Worm (Caenorhabditis elegans) whole organism, L4 larva: Measurements from ENCODE around the gene T28A8.5.

ENCODE experiments used
- ceh-62 ChIP-seq: sonication (generic microtip); optimal IDR thresholded peaks from 2 replicates; lab custom pipeline; 2017; ENCODE audit warnings: missing biosample characterization, missing genetic modification characterization
- lin-38 ChIP-seq: fragments of 200-800 bp; sonication (Bioruptor generic); IDR thresholded peaks from 2 replicates; pipeline ENCODE4 v1.3.6; 2022; ENCODE audit warnings: missing genetic modification reagents, missing genetic modification characterization, missing compliant biosample characterization
- nhr-11 ChIP-seq: fragments of 150-350 bp; optimal IDR thresholded peaks from 2 replicates; lab custom pipeline; 2014; ENCODE audit warnings: missing biosample characterization, missing genetic modification characterization
- nhr-77 ChIP-seq: fragments of 150-350 bp; optimal IDR thresholded peaks from 2 replicates; lab custom pipeline; 2014; ENCODE audit warnings: missing biosample characterization, missing genetic modification characterization
- unc-62 ChIP-seq, 3 experiments: fragments of 150-350 bp in 1 of 3; sonication (generic microtip); optimal IDR thresholded peaks in 2 of 3; peaks in 1 of 3; 1 replicate in 1 of 3; 2 replicates in 2 of 3; lab custom pipeline; 2014 to 2017; ENCODE audit warnings: missing biosample characterization in 3 of 3, missing genetic modification characterization in 3 of 3, missing genetic modification reagents in 3 of 3, missing genotype in 1 of 3
- ztf-11 ChIP-seq: fragments of 150-350 bp; optimal IDR thresholded peaks from 2 replicates; lab custom pipeline; 2014; ENCODE audit warnings: missing biosample characterization, missing genetic modification characterization

DNA sequence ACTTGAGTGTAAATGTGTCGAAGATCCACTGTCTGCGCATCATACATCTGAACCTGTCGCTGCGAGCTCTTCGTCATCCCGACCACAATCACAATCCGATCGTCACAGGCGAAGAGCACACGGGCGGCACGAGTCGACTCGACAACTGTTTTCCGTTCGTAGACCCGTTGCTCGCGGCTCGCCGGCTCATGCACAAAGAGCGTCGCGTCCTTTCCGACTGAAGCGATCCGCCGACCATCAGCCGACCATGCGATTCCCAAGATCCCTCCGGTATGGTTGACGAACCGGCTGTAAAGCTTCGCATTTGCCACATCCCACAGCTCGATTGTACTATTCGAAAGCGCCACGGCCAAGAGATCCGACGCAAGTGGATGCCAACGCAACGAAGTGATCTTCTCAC lies 17.0 kb downstream of the T28A8.5 start:
- TF ChIP-seq nhr-77 (tag; lab: Kevin White, UChicago) (no peak), ceh-62 (tag; lab: Kevin White, UChicago) (no peak), lin-38 (GFP tag; lab: Robert Waterston, UW) (no peak), unc-62 (GFP tag; optimal IDR thresholded peaks at IDR 0.05 in 1 of 2; lab: Kevin White, UChicago) (no peak), unc-62 (tag; optimal IDR thresholded peaks at IDR 0.05; lab: Kevin White, UChicago) (no peak), nhr-11 (no peak), ztf-11 (tag; lab: Kevin White, UChicago) (no peak)
